Worm (Caenorhabditis elegans) whole organism, late embryonic: Measurements from ENCODE around the gene chil-1.

Source experiments
- C08G9.2 ChIP-seq: sonication (generic microtip); optimal IDR thresholded peaks from 2 replicates; lab custom pipeline; 2016; ENCODE audit warnings: mild to moderate bottlenecking, missing genetic modification characterization, moderate library complexity, missing compliant biosample characterization
- F13H6.1 ChIP-seq: sonication (generic microtip); optimal IDR thresholded peaks from 2 replicates; lab custom pipeline; 2016; ENCODE audit warnings: missing genetic modification characterization, missing compliant biosample characterization
- ceh-18 ChIP-seq: sonication (generic microtip); optimal IDR thresholded peaks from 2 replicates; lab custom pipeline; 2016; ENCODE audit warnings: missing genetic modification characterization, missing compliant biosample characterization
- ceh-19 ChIP-seq: fragments of 200-800 bp; sonication (Bioruptor generic); optimal IDR thresholded peaks from 2 replicates; lab custom pipeline; 2018; ENCODE audit warnings: mild to moderate bottlenecking, missing genetic modification characterization, missing compliant biosample characterization
- ceh-6 ChIP-seq: fragments of 200-800 bp; sonication (Bioruptor generic); optimal IDR thresholded peaks from 2 replicates; lab custom pipeline; 2018; ENCODE audit warnings: mild to moderate bottlenecking, missing genetic modification characterization, missing compliant biosample characterization
- ets-4 ChIP-seq: sonication (generic microtip); optimal IDR thresholded peaks from 2 replicates; lab custom pipeline; 2016; ENCODE audit warnings: missing genetic modification characterization, missing compliant biosample characterization
- fkh-10 ChIP-seq: fragments of 150-350 bp; optimal IDR thresholded peaks from 2 replicates; lab custom pipeline; 2014; ENCODE audit warnings: missing biosample characterization, missing genetic modification reagents, missing genetic modification characterization
- hlh-30 ChIP-seq: sonication (generic microtip); optimal IDR thresholded peaks from 2 replicates; lab custom pipeline; 2017; ENCODE audit warnings: antibody characterized with exemption, missing genetic modification characterization, missing compliant biosample characterization; ENCODE audit not compliant: insufficient read depth
- nhr-11 ChIP-seq: fragments of 150-350 bp; optimal IDR thresholded peaks from 2 replicates; lab custom pipeline; 2014; ENCODE audit warnings: missing biosample characterization, missing genetic modification characterization
- odd-2 ChIP-seq: sonication (generic microtip); optimal IDR thresholded peaks from 2 replicates; lab custom pipeline; 2017; ENCODE audit warnings: antibody characterized with exemption, mild to moderate bottlenecking, missing genetic modification characterization, missing compliant biosample characterization
- pha-4 ChIP-seq: fragments of 150-350 bp; optimal IDR thresholded peaks from 2 replicates; lab custom pipeline; 2018; ENCODE audit warnings: missing biosample characterization, missing genetic modification reagents, missing genetic modification characterization
- unc-3 ChIP-seq, 2 experiments: fragments of 200-800 bp in 1 of 2; sonication (Bioruptor generic) in 1 of 2; sonication (generic microtip) in 1 of 2; conservative IDR thresholded peaks in 1 of 2; optimal IDR thresholded peaks in 1 of 2; 2 replicates each; pipeline versions ENCODE4 v1.3.6 to Lab custom; 2016 to 2022; ENCODE audit warnings: missing compliant biosample characterization in 2 of 2, missing genetic modification characterization in 2 of 2, missing genetic modification reagents in 1 of 2

- no peak for TF ChIP-seq ceh-6 (GFP tag; lab: Kevin White, UChicago)
- no peak for TF ChIP-seq hlh-30
- TF ChIP-seq ets-4 (tag; lab: Kevin White, UChicago), result no peak
- no peak for TF ChIP-seq F13H6.1 (tag; lab: Kevin White, UChicago)
- TF ChIP-seq unc-3 (GFP tag; conservative IDR thresholded peaks at IDR 0.05; lab: Robert Waterston, UW), result no peak
- no peak for TF ChIP-seq unc-3 (tag; optimal IDR thresholded peaks at IDR 0.05; lab: Kevin White, UChicago)
- TF ChIP-seq fkh-10 (GFP tag; lab: Kevin White, UChicago), result no peak
- TF ChIP-seq ceh-19 (GFP tag; lab: Kevin White, UChicago), result no peak
- no peak for TF ChIP-seq ceh-18 (tag; lab: Kevin White, UChicago)
- TF ChIP-seq C08G9.2, result no peak
- no peak for TF ChIP-seq odd-2 (tag; lab: Kevin White, UChicago)
- no peak for TF ChIP-seq pha-4 (tag; lab: Kevin White, UChicago)
- TF ChIP-seq nhr-11 (tag; lab: Kevin White, UChicago), result no peak
Observed at ce11 chrII:9859575-9859974, 6.7 kb downstream of the chil-1 start, which contains the start of gene chil-5.
